Fruit fly (Drosophila melanogaster) whole organism, embryonic: Measurements from ENCODE around the gene CG10337.

Experiments used
- Asciz ChIP-seq: fragments of 200-800 bp; sonication (Bioruptor generic); optimal IDR thresholded peaks from 2 replicates; lab custom pipeline; 2017; ENCODE audit warnings: missing biosample characterization, mild to moderate bottlenecking, missing genetic modification characterization, missing genetic modification reagents
- Awh ChIP-seq: fragments of 200-800 bp; sonication (Bioruptor generic); IDR thresholded peaks from 2 replicates; pipeline ENCODE4, ENCODE4 v1.3.6; 2022; ENCODE audit warnings: missing biosample characterization, missing genetic modification characterization
- Blimp-1 ChIP-seq: fragments of 200-800 bp; sonication (Bioruptor generic); optimal IDR thresholded peaks from 3 replicates; lab custom pipeline; 2018; ENCODE audit warnings: missing biosample characterization, missing genetic modification characterization, mild to moderate bottlenecking, moderate library complexity, missing genetic modification reagents
- BtbVII ChIP-seq: fragments of 200-800 bp; sonication (Bioruptor generic); optimal IDR thresholded peaks from 3 replicates; lab custom pipeline; 2017; ENCODE audit warnings: missing biosample characterization, mild to moderate bottlenecking, missing genetic modification characterization
- CG10565 ChIP-seq: fragments of 200-800 bp; sonication (Bioruptor generic); optimal IDR thresholded peaks from 3 replicates; lab custom pipeline; 2016; ENCODE audit warnings: missing biosample characterization, mild to moderate bottlenecking, missing genetic modification characterization
- CG12071 ChIP-seq: fragments of 200-800 bp; sonication (Bioruptor generic); optimal IDR thresholded peaks from 3 replicates; lab custom pipeline; 2018; ENCODE audit warnings: missing biosample characterization, mild to moderate bottlenecking, missing genetic modification characterization
- CG12942 ChIP-seq: fragments of 200-800 bp; sonication (Bioruptor generic); optimal IDR thresholded peaks from 3 replicates; lab custom pipeline; 2016; ENCODE audit warnings: missing biosample characterization, missing genetic modification characterization
- CG14860 ChIP-seq: fragments of 200-800 bp; sonication (Bioruptor generic); IDR thresholded peaks from 3 replicates; pipeline ENCODE4 v1.3.6; 2022; ENCODE audit warnings: missing biosample characterization, missing genetic modification characterization; ENCODE audit not compliant: partially characterized antibody
- CG1647 ChIP-seq: fragments of 200-800 bp; sonication (Bioruptor generic); optimal IDR thresholded peaks from 3 replicates; lab custom pipeline; 2016; ENCODE audit warnings: missing biosample characterization, missing genetic modification characterization
- CG18599 ChIP-seq: fragments of 200-800 bp; sonication (Bioruptor generic); optimal IDR thresholded peaks from 3 replicates; lab custom pipeline; 2017; ENCODE audit warnings: missing biosample characterization, missing genetic modification characterization, mild to moderate bottlenecking, moderate library complexity, missing genetic modification reagents
- CG18619 ChIP-seq: fragments of 200-800 bp; sonication (Bioruptor generic); optimal IDR thresholded peaks from 3 replicates; lab custom pipeline; 2017; ENCODE audit warnings: missing biosample characterization, mild to moderate bottlenecking, missing genetic modification characterization
- CG2120 ChIP-seq: fragments of 200-800 bp; sonication (Bioruptor generic); optimal IDR thresholded peaks from 3 replicates; lab custom pipeline; 2016; ENCODE audit warnings: missing biosample characterization, missing genetic modification characterization
- CG30020 ChIP-seq: fragments of 200-800 bp; optimal IDR thresholded peaks from 2 replicates; lab custom pipeline; 2019; ENCODE audit warnings: missing biosample characterization, mild to moderate bottlenecking, missing genetic modification characterization, moderate library complexity
- CG3065 ChIP-seq: fragments of 200-800 bp; sonication (Bioruptor generic); optimal IDR thresholded peaks from 2 replicates; lab custom pipeline; 2016; ENCODE audit warnings: missing biosample characterization, missing genetic modification characterization
- CG3847 ChIP-seq: fragments of 200-800 bp; sonication (Bioruptor generic); IDR thresholded peaks from 2 replicates; pipeline ENCODE4 v1.3.6; 2022; ENCODE audit warnings: missing biosample characterization, missing genetic modification characterization
- CG4730 ChIP-seq: fragments of 200-800 bp; sonication (Bioruptor generic); IDR thresholded peaks from 2 replicates; pipeline ENCODE4 v1.3.6; 2022; ENCODE audit warnings: missing biosample characterization, missing genetic modification characterization
- CG5953 ChIP-seq: fragments of 200-800 bp; sonication (Bioruptor generic); IDR thresholded peaks from 2 replicates; pipeline ENCODE4 v1.3.6; 2022; ENCODE audit warnings: missing biosample characterization, missing genetic modification characterization
- CG6254 ChIP-seq: fragments of 200-800 bp; sonication (Bioruptor generic); optimal IDR thresholded peaks from 3 replicates; lab custom pipeline; 2017; ENCODE audit warnings: mild to moderate bottlenecking, missing biosample characterization, missing genetic modification reagents, missing genetic modification characterization
- CG6813 ChIP-seq: fragments of 200-800 bp; sonication (Bioruptor generic); optimal IDR thresholded peaks from 2 replicates; lab custom pipeline; 2017; ENCODE audit warnings: missing biosample characterization, missing genetic modification characterization, mild to moderate bottlenecking, moderate library complexity, missing genetic modification reagents
- CG8478 ChIP-seq: fragments of >200 bp; optimal IDR thresholded peaks from 2 replicates; lab custom pipeline; 2018
- CG8924 ChIP-seq: fragments of 200-800 bp; optimal IDR thresholded peaks from 3 replicates; lab custom pipeline; 2019; ENCODE audit warnings: missing biosample characterization, mild to moderate bottlenecking, missing genetic modification characterization, moderate library complexity
- D19A ChIP-seq: fragments of 200-800 bp; optimal IDR thresholded peaks from 3 replicates; lab custom pipeline; 2019; ENCODE audit warnings: missing biosample characterization, mild to moderate bottlenecking, missing genetic modification characterization, moderate library complexity
- Gsc ChIP-seq: fragments of 200-800 bp; sonication (Bioruptor generic); IDR thresholded peaks from 2 replicates; pipeline ENCODE4 v1.3.6; 2022; ENCODE audit warnings: missing biosample characterization, missing genetic modification characterization
- H15 ChIP-seq: fragments of 200-800 bp; sonication (Bioruptor generic); IDR thresholded peaks from 3 replicates; pipeline ENCODE4 v1.3.6; 2022; ENCODE audit warnings: missing biosample characterization, missing genetic modification characterization
- HLHmδ ChIP-seq: fragments of 200-800 bp; sonication (Bioruptor generic); optimal IDR thresholded peaks from 2 replicates; lab custom pipeline; 2018; ENCODE audit warnings: missing biosample characterization, mild to moderate bottlenecking, missing genetic modification characterization, moderate library complexity
- Neu2 ChIP-seq: fragments of 200-800 bp; sonication (Bioruptor generic); optimal IDR thresholded peaks from 3 replicates; lab custom pipeline; 2016; ENCODE audit warnings: missing biosample characterization, missing genetic modification characterization, borderline replicate concordance
- NfI ChIP-seq: fragments of 200-800 bp; sonication (Bioruptor generic); optimal IDR thresholded peaks from 3 replicates; lab custom pipeline; 2018; ENCODE audit warnings: missing biosample characterization, mild to moderate bottlenecking, missing genetic modification characterization, moderate library complexity
- Opbp ChIP-seq: fragments of 200-800 bp; sonication (Bioruptor generic); IDR thresholded peaks from 3 replicates; pipeline ENCODE4 v1.3.6; 2022; ENCODE audit warnings: missing biosample characterization, missing genetic modification characterization; ENCODE audit not compliant: partially characterized antibody
- Pdp1 ChIP-seq, 2 experiments: fragments of 200-800 bp; sonication (Bioruptor generic); optimal IDR thresholded peaks; 3 replicates each; lab custom pipeline; 2016; ENCODE audit warnings: missing biosample characterization in 2 of 2, missing genetic modification characterization in 2 of 2, mild to moderate bottlenecking in 1 of 2, moderate library complexity in 1 of 2
- Side ChIP-seq: fragments of 200-800 bp; sonication (Bioruptor generic); optimal IDR thresholded peaks from 2 replicates; lab custom pipeline; 2016; ENCODE audit warnings: missing biosample characterization, missing genetic modification characterization
- Six4 ChIP-seq: fragments of 200-800 bp; sonication (Bioruptor generic); optimal IDR thresholded peaks from 2 replicates; lab custom pipeline; 2016; ENCODE audit warnings: missing biosample characterization, missing genetic modification characterization
- Spps ChIP-seq: fragments of 200-800 bp; sonication (Bioruptor generic); optimal IDR thresholded peaks from 2 replicates; lab custom pipeline; 2018; ENCODE audit warnings: missing biosample characterization, mild to moderate bottlenecking, missing genetic modification characterization
- amos ChIP-seq: fragments of 200-800 bp; sonication (Bioruptor generic); IDR thresholded peaks from 2 replicates; pipeline ENCODE4 v1.3.6; 2022; ENCODE audit warnings: missing biosample characterization, missing genetic modification characterization; ENCODE audit not compliant: partially characterized antibody
- cg ChIP-seq: fragments of 200-800 bp; sonication (Bioruptor generic); optimal IDR thresholded peaks from 3 replicates; lab custom pipeline; 2019; ENCODE audit warnings: missing biosample characterization, mild to moderate bottlenecking, missing genetic modification characterization, moderate library complexity
- chif ChIP-seq, 2 experiments: fragments of 200-800 bp; sonication (Bioruptor generic); optimal IDR thresholded peaks; 3 replicates each; lab custom pipeline; 2016; ENCODE audit warnings: missing biosample characterization in 2 of 2, missing genetic modification characterization in 2 of 2
- corto ChIP-seq: fragments of 200-800 bp; sonication (Bioruptor generic); optimal IDR thresholded peaks from 2 replicates; lab custom pipeline; 2016; ENCODE audit warnings: missing biosample characterization, mild to moderate bottlenecking, missing genetic modification characterization, moderate library complexity
- crol ChIP-seq: fragments of 200-800 bp; sonication (Bioruptor generic); IDR thresholded peaks from 2 replicates; pipeline ENCODE4 v1.3.6; 2022; ENCODE audit warnings: missing biosample characterization, missing genetic modification characterization
- dmrt99B ChIP-seq: fragments of 200-800 bp; sonication (Bioruptor generic); optimal IDR thresholded peaks from 2 replicates; lab custom pipeline; 2018; ENCODE audit warnings: missing biosample characterization, mild to moderate bottlenecking, missing genetic modification characterization, moderate library complexity
- fu2 ChIP-seq: fragments of 200-800 bp; sonication (Bioruptor generic); optimal IDR thresholded peaks from 2 replicates; lab custom pipeline; 2016; ENCODE audit warnings: missing biosample characterization, missing genetic modification characterization
- gfzf ChIP-seq: fragments of 200-800 bp; sonication (Bioruptor generic); optimal IDR thresholded peaks from 2 replicates; lab custom pipeline; 2016; ENCODE audit warnings: missing biosample characterization, mild to moderate bottlenecking, missing genetic modification characterization, moderate library complexity
- jumu ChIP-seq: fragments of 200-800 bp; sonication (Bioruptor generic); optimal IDR thresholded peaks from 3 replicates; lab custom pipeline; 2016; ENCODE audit warnings: missing biosample characterization, missing genetic modification characterization
- lola ChIP-seq, 3 experiments: fragments of >200 bp in 2 of 3; fragments of 200-800 bp in 1 of 3; sonication (Bioruptor generic) in 1 of 3; optimal IDR thresholded peaks; 2 replicates each; lab custom pipeline; 2017 to 2019; ENCODE audit warnings: missing biosample characterization in 3 of 3, missing genetic modification characterization in 3 of 3, mild to moderate bottlenecking in 1 of 3, moderate library complexity in 1 of 3
- otp ChIP-seq: fragments of 200-800 bp; sonication (Bioruptor generic); IDR thresholded peaks from 3 replicates; pipeline ENCODE4, ENCODE4 v1.3.6; 2022; ENCODE audit warnings: missing biosample characterization, missing genetic modification characterization
- pho ChIP-seq: fragments of 200-800 bp; sonication (Bioruptor generic); optimal IDR thresholded peaks from 2 replicates; lab custom pipeline; 2016; ENCODE audit warnings: missing biosample characterization, missing genetic modification characterization
- pnt ChIP-seq: fragments of 200-800 bp; sonication (Bioruptor generic); optimal IDR thresholded peaks from 3 replicates; lab custom pipeline; 2016; ENCODE audit warnings: missing biosample characterization, missing genetic modification characterization
- sima ChIP-seq: fragments of 200-800 bp; sonication (Bioruptor generic); optimal IDR thresholded peaks from 2 replicates; lab custom pipeline; 2016; ENCODE audit warnings: missing biosample characterization, missing genetic modification characterization
- so ChIP-seq: fragments of 200-800 bp; sonication (Bioruptor generic); IDR thresholded peaks from 3 replicates; pipeline ENCODE4 v1.3.6; 2022; ENCODE audit warnings: missing biosample characterization, missing genetic modification characterization
- tup ChIP-seq: fragments of 200-800 bp; sonication (Bioruptor generic); optimal IDR thresholded peaks from 2 replicates; lab custom pipeline; 2016; ENCODE audit warnings: missing biosample characterization, mild to moderate bottlenecking, missing genetic modification characterization, moderate library complexity
- unc-4 ChIP-seq: fragments of 200-800 bp; sonication (Bioruptor generic); IDR thresholded peaks from 2 replicates; pipeline ENCODE4 v1.3.6; 2022; ENCODE audit warnings: missing biosample characterization, missing genetic modification characterization; ENCODE audit not compliant: partially characterized antibody

CG10337 gene

DNA sequence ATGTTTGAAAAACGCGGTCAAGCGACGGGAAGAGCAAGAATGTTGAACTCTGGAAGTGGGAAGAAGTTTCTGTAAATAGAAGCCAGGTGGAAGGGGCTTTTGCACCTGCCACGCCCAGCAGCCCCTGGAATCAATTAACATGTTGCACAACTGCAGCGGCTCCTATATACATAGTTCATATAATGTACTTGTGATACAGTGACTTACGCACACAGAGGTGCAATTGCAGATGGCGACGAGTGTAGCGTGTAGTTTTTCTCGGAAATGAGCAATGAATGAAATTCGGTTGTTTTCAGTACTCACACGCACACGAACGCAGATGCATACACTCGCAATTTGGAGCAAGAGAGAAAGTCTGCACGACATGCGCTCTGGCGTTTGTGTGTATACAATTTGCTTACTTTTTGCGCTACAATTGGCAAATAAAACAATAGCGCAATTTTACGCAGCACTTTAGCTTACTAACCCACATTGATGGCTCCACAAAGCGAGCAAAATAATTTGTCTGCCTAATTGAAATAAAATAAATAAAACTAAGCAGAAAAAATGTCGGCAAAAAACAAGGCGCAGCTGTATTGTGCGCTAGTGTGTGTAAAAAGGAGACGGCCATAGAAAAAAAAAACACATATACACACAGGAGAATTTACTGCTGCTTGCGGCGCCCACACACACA, 29.7 kb upstream of the CG10337 start (continued):
- no peak for TF ChIP-seq CG30020 (tag; lab: Kevin White, UChicago)
- peak; percentile 49 for TF ChIP-seq BtbVII (GFP tag; lab: Kevin White, UChicago)
- no peak for TF ChIP-seq Gsc (GFP tag; lab: Robert Waterston, UW)
- peak; percentile 42 for TF ChIP-seq CG8478 (lab: Kevin White, UChicago)
- TF ChIP-seq Awh = no peak
- TF ChIP-seq Asciz = peak; percentile 10
- TF ChIP-seq CG10565 (GFP tag; lab: Kevin White, UChicago) = no peak
- no peak for TF ChIP-seq CG12942 (GFP tag; lab: Kevin White, UChicago)
- no peak for TF ChIP-seq corto
- TF ChIP-seq Pdp1 (GFP tag; optimal IDR thresholded peaks at IDR 0.05; lab: Kevin White, UChicago) = peak in 1 of 2 experiments; percentile 91
- TF ChIP-seq amos (GFP tag; lab: Robert Waterston, UW) = no peak
- no peak for TF ChIP-seq pho
- peak; percentile 10 for TF ChIP-seq pnt (GFP tag; lab: Kevin White, UChicago)
- TF ChIP-seq CG3065 (GFP tag; lab: Kevin White, UChicago) = peak; percentile 83
- TF ChIP-seq Spps (tag; lab: Kevin White, UChicago) = no peak
- no peak for TF ChIP-seq Side (GFP tag; lab: Kevin White, UChicago)
- no peak for TF ChIP-seq otp (GFP tag; lab: Robert Waterston, UW)
- no peak for TF ChIP-seq dmrt99B (tag; lab: Kevin White, UChicago)
- TF ChIP-seq Blimp-1 (GFP tag; lab: Kevin White, UChicago) = peak; percentile 5
- TF ChIP-seq CG6254 (GFP tag; lab: Kevin White, UChicago) = no peak
- no peak for TF ChIP-seq lola (GFP tag; optimal IDR thresholded peaks at IDR 0.05; lab: Kevin White, UChicago)
- TF ChIP-seq CG5953 (GFP tag; lab: Robert Waterston, UW) = no peak
- TF ChIP-seq Six4 (GFP tag; lab: Kevin White, UChicago) = no peak
- TF ChIP-seq jumu (GFP tag; lab: Kevin White, UChicago) = no peak
- peak; percentile 11 for TF ChIP-seq CG12071
- peak; percentile 81 for TF ChIP-seq cg
- 0 out of 2 replicates have a peak, but pooled peaks have one; percentile 23 for TF ChIP-seq unc-4
- no peak for TF ChIP-seq D19A
- no peak for TF ChIP-seq Opbp (GFP tag; lab: Robert Waterston, UW)
- no peak for TF ChIP-seq CG6813 (GFP tag; lab: Kevin White, UChicago)
- no peak for TF ChIP-seq CG14860
- TF ChIP-seq tup = no peak
- peak; percentile 17 for TF ChIP-seq HLHmδ (GFP tag; lab: Kevin White, UChicago)
- TF ChIP-seq H15 = no peak
- no peak for TF ChIP-seq crol (GFP tag; lab: Robert Waterston, UW)
- no peak for TF ChIP-seq CG2120
- TF ChIP-seq CG8924 (tag; lab: Kevin White, UChicago) = peak; percentile 55
- TF ChIP-seq so (GFP tag; lab: Robert Waterston, UW) = no peak
- no peak for TF ChIP-seq CG1647 (GFP tag; lab: Kevin White, UChicago)
- no peak for TF ChIP-seq CG3847
- no peak for TF ChIP-seq chif (GFP tag; optimal IDR thresholded peaks at IDR 0.05; lab: Kevin White, UChicago)
- no peak for TF ChIP-seq sima
- no peak for TF ChIP-seq gfzf
- no peak for TF ChIP-seq CG18619 (GFP tag; lab: Kevin White, UChicago)
- TF ChIP-seq CG18599 (GFP tag; lab: Kevin White, UChicago) = no peak
- no peak for TF ChIP-seq NfI (GFP tag; lab: Kevin White, UChicago)
- no peak for TF ChIP-seq Neu2
- no peak for TF ChIP-seq fu2 (GFP tag; lab: Kevin White, UChicago)
- TF ChIP-seq CG4730 (GFP tag; lab: Robert Waterston, UW) = no peak
